Fruit fly (Drosophila melanogaster) whole organism, embryonic: ENCODE results near the gene CG7342.

ENCODE experiments used
- Abd-B ChIP-seq: fragments of 200-800 bp; sonication (Bioruptor generic); optimal IDR thresholded peaks from 2 replicates; lab custom pipeline; 2018; ENCODE audit warnings: missing biosample characterization, mild to moderate bottlenecking, missing genetic modification characterization, moderate library complexity
- CG11456 ChIP-seq: fragments of 200-800 bp; sonication (Bioruptor generic); IDR thresholded peaks from 3 replicates; pipeline ENCODE4 v1.3.6; 2022; ENCODE audit warnings: missing biosample characterization, missing genetic modification characterization
- CG12299 ChIP-seq: fragments of 200-800 bp; sonication (Bioruptor generic); optimal IDR thresholded peaks from 2 replicates; lab custom pipeline; 2018; ENCODE audit warnings: missing biosample characterization, mild to moderate bottlenecking, missing genetic modification characterization
- CG1233 ChIP-seq: fragments of 200-800 bp; sonication (Bioruptor generic); optimal IDR thresholded peaks from 4 replicates; lab custom pipeline; 2018; ENCODE audit warnings: missing biosample characterization, mild to moderate bottlenecking, missing genetic modification characterization
- CG1529 ChIP-seq: fragments of 200-800 bp; sonication (Bioruptor generic); optimal IDR thresholded peaks from 3 replicates; lab custom pipeline; 2018; ENCODE audit warnings: missing biosample characterization, missing genetic modification characterization
- CG15696 ChIP-seq: fragments of 200-800 bp; sonication (Bioruptor generic); optimal IDR thresholded peaks from 2 replicates; lab custom pipeline; 2019; ENCODE audit warnings: missing biosample characterization, mild to moderate bottlenecking, missing genetic modification characterization, moderate library complexity
- CG32772 ChIP-seq: fragments of 200-800 bp; sonication (Bioruptor generic); IDR thresholded peaks from 2 replicates; pipeline ENCODE4 v1.3.6; 2022; ENCODE audit warnings: missing biosample characterization, missing genetic modification characterization
- CG34224 ChIP-seq: fragments of 200-800 bp; sonication (Bioruptor generic); IDR thresholded peaks from 3 replicates; pipeline ENCODE4 v1.3.6; 2022; ENCODE audit warnings: missing biosample characterization, missing genetic modification characterization; ENCODE audit not compliant: partially characterized antibody
- CG4360 ChIP-seq: fragments of 200-800 bp; sonication (Bioruptor generic); IDR thresholded peaks from 2 replicates; pipeline ENCODE4 v1.3.6; 2022; ENCODE audit warnings: missing biosample characterization, missing genetic modification characterization
- CG4854 ChIP-seq: fragments of 200-800 bp; sonication (Bioruptor generic); optimal IDR thresholded peaks from 2 replicates; lab custom pipeline; 2016; ENCODE audit warnings: missing biosample characterization, missing genetic modification characterization, inconsistent platforms
- CG5180 ChIP-seq: fragments of 200-800 bp; sonication (Bioruptor generic); optimal IDR thresholded peaks from 3 replicates; lab custom pipeline; 2017; ENCODE audit warnings: missing biosample characterization, missing genetic modification characterization, mild to moderate bottlenecking, moderate library complexity, missing genetic modification reagents
- CG6854 ChIP-seq: fragments of 200-800 bp; sonication (Bioruptor generic); optimal IDR thresholded peaks from 3 replicates; lab custom pipeline; 2017; ENCODE audit warnings: missing biosample characterization, mild to moderate bottlenecking, missing genetic modification characterization
- CG7839 ChIP-seq: fragments of 200-800 bp; sonication (Bioruptor generic); optimal IDR thresholded peaks from 3 replicates; lab custom pipeline; 2018; ENCODE audit warnings: missing biosample characterization, mild to moderate bottlenecking, missing genetic modification characterization, moderate library complexity
- CG7928 ChIP-seq: fragments of 200-800 bp; sonication (Bioruptor generic); optimal IDR thresholded peaks from 2 replicates; lab custom pipeline; 2017; ENCODE audit warnings: missing biosample characterization, mild to moderate bottlenecking, missing genetic modification characterization
- CG9876 ChIP-seq: fragments of 200-800 bp; sonication (Bioruptor generic); optimal IDR thresholded peaks from 2 replicates; lab custom pipeline; 2016; ENCODE audit warnings: missing biosample characterization, missing genetic modification characterization
- Dip2 ChIP-seq: fragments of 200-800 bp; sonication (Bioruptor generic); IDR thresholded peaks from 2 replicates; pipeline ENCODE4 v1.3.6; 2022; ENCODE audit warnings: missing biosample characterization, missing genetic modification characterization
- Doc2 ChIP-seq: fragments of 200-800 bp; sonication (Bioruptor generic); IDR thresholded peaks from 2 replicates; pipeline ENCODE4 v1.3.6; 2022; ENCODE audit warnings: missing biosample characterization, missing genetic modification characterization
- Elba2 ChIP-seq: fragments of 200-800 bp; sonication (Bioruptor generic); optimal IDR thresholded peaks from 3 replicates; lab custom pipeline; 2016; ENCODE audit warnings: missing biosample characterization, missing genetic modification characterization
- HLH3B ChIP-seq: fragments of 200-800 bp; sonication (Bioruptor generic); IDR thresholded peaks from 2 replicates; pipeline ENCODE4 v1.3.6; 2022; ENCODE audit warnings: missing biosample characterization, missing genetic modification characterization
- Hr3 ChIP-seq: fragments of 200-800 bp; sonication (Bioruptor generic); optimal IDR thresholded peaks from 3 replicates; lab custom pipeline; 2016; ENCODE audit warnings: missing biosample characterization, missing genetic modification characterization
- Lim3 ChIP-seq: fragments of 200-800 bp; sonication (Bioruptor generic); IDR thresholded peaks from 2 replicates; pipeline ENCODE4 v1.3.6; 2022; ENCODE audit warnings: missing biosample characterization, missing genetic modification characterization
- Mrtf ChIP-seq: fragments of 200-800 bp; sonication (Bioruptor generic); IDR thresholded peaks from 3 replicates; pipeline ENCODE4 v1.3.6; 2022; ENCODE audit warnings: missing biosample characterization, missing genetic modification characterization
- Ptx1 ChIP-seq: fragments of 200-800 bp; sonication (Bioruptor generic); IDR thresholded peaks from 2 replicates; pipeline ENCODE4 v1.3.6; 2022; ENCODE audit warnings: missing biosample characterization, missing genetic modification characterization
- ato ChIP-seq: fragments of 200-800 bp; sonication (Bioruptor generic); IDR thresholded peaks from 2 replicates; pipeline ENCODE4 v1.3.6; 2022; ENCODE audit warnings: missing biosample characterization, missing genetic modification characterization; ENCODE audit not compliant: partially characterized antibody
- caup ChIP-seq: fragments of 200-800 bp; sonication (Bioruptor generic); optimal IDR thresholded peaks from 3 replicates; lab custom pipeline; 2017; ENCODE audit warnings: missing biosample characterization, mild to moderate bottlenecking, missing genetic modification characterization, moderate library complexity; ENCODE audit not compliant: severe bottlenecking
- croc ChIP-seq: fragments of 200-800 bp; sonication (Bioruptor generic); conservative IDR thresholded peaks from 3 replicates; pipeline ENCODE4 v1.3.6; 2022; ENCODE audit warnings: missing biosample characterization, missing genetic modification characterization
- crp ChIP-seq, 2 experiments: fragments of 200-800 bp; sonication (Bioruptor generic); optimal IDR thresholded peaks; 2 replicates in 1 of 2; 3 replicates in 1 of 2; lab custom pipeline; 2017; ENCODE audit warnings: missing biosample characterization in 2 of 2, missing genetic modification characterization in 2 of 2, mild to moderate bottlenecking in 1 of 2, moderate library complexity in 1 of 2
- cwo ChIP-seq: fragments of 200-800 bp; sonication (Bioruptor generic); optimal IDR thresholded peaks from 3 replicates; lab custom pipeline; 2017; ENCODE audit warnings: missing biosample characterization, missing genetic modification characterization, mild to moderate bottlenecking, moderate library complexity, missing genetic modification reagents
- dati ChIP-seq: fragments of 200-800 bp; sonication (Bioruptor generic); IDR thresholded peaks from 2 replicates; pipeline ENCODE4 v1.3.6; 2022; ENCODE audit warnings: missing biosample characterization, missing genetic modification characterization
- eyg ChIP-seq: fragments of 200-800 bp; sonication (Bioruptor generic); optimal IDR thresholded peaks from 3 replicates; lab custom pipeline; 2016; ENCODE audit warnings: missing biosample characterization, missing genetic modification characterization
- fd96Cb ChIP-seq: fragments of 200-800 bp; sonication (Bioruptor generic); optimal IDR thresholded peaks from 2 replicates; lab custom pipeline; 2018; ENCODE audit warnings: missing biosample characterization, mild to moderate bottlenecking, missing genetic modification characterization, moderate library complexity
- grau ChIP-seq: fragments of 200-800 bp; optimal IDR thresholded peaks from 3 replicates; lab custom pipeline; 2019; ENCODE audit warnings: missing biosample characterization, mild to moderate bottlenecking, missing genetic modification characterization, moderate library complexity
- insv ChIP-seq, 2 experiments: fragments of 200-800 bp; sonication (Bioruptor generic); optimal IDR thresholded peaks; 3 replicates each; lab custom pipeline; 2016 to 2018; ENCODE audit warnings: missing biosample characterization in 2 of 2, missing genetic modification characterization in 2 of 2
- nau ChIP-seq: fragments of 200-800 bp; sonication (Bioruptor generic); optimal IDR thresholded peaks from 3 replicates; lab custom pipeline; 2017; ENCODE audit warnings: missing biosample characterization, mild to moderate bottlenecking, missing genetic modification characterization, missing genetic modification reagents
- nom ChIP-seq: fragments of 200-800 bp; sonication (Bioruptor generic); optimal IDR thresholded peaks from 2 replicates; lab custom pipeline; 2017; ENCODE audit warnings: missing biosample characterization, missing genetic modification characterization, mild to moderate bottlenecking, moderate library complexity, missing genetic modification reagents
- pan ChIP-seq, 4 experiments: fragments of >200 bp in 3 of 4; fragments of 200-800 bp in 1 of 4; sonication (Bioruptor generic) in 1 of 4; optimal IDR thresholded peaks in 3 of 4; IDR thresholded peaks in 1 of 4; 2 replicates each; pipeline versions ENCODE4 v1.3.6 to Lab custom; 2017 to 2022; ENCODE audit warnings: missing biosample characterization in 2 of 4, missing genetic modification characterization in 2 of 4, mixed read lengths in 1 of 4
- schlank ChIP-seq: fragments of 200-800 bp; sonication (Bioruptor generic); optimal IDR thresholded peaks from 2 replicates; lab custom pipeline; 2018; ENCODE audit warnings: missing biosample characterization, mild to moderate bottlenecking, missing genetic modification characterization
- shn ChIP-seq: fragments of 200-800 bp; sonication (Bioruptor generic); optimal IDR thresholded peaks from 3 replicates; lab custom pipeline; 2016; ENCODE audit warnings: missing biosample characterization, missing genetic modification characterization
- sob ChIP-seq: fragments of 200-800 bp; sonication (Bioruptor generic); IDR thresholded peaks from 2 replicates; pipeline ENCODE4 v1.3.6; 2022; ENCODE audit warnings: missing biosample characterization, missing genetic modification characterization
- sug ChIP-seq: fragments of 200-800 bp; optimal IDR thresholded peaks from 2 replicates; lab custom pipeline; 2019; ENCODE audit warnings: missing biosample characterization, mild to moderate bottlenecking, missing genetic modification characterization, moderate library complexity
- tll ChIP-seq, 2 experiments: fragments of 200-800 bp in 1 of 2; fragments of >200 bp in 1 of 2; sonication (Bioruptor generic) in 1 of 2; optimal IDR thresholded peaks; 2 replicates each; lab custom pipeline; 2017 to 2019; ENCODE audit warnings: missing biosample characterization in 2 of 2, missing genetic modification characterization in 2 of 2, mild to moderate bottlenecking in 1 of 2, moderate library complexity in 1 of 2

The CG7342 gene

dm6 chr3R:19627792-19628522 lies 24.8 kb downstream of the CG7342 start (continued):
- TF ChIP-seq CG32772 (no peak), Elba2 (GFP tag; lab: Kevin White, UChicago) (no peak), CG15696 (tag; lab: Kevin White, UChicago) (peak; percentile 31), ato (GFP tag; lab: Robert Waterston, UW) (no peak), CG4360 (no peak), CG6854 (GFP tag; lab: Kevin White, UChicago) (no peak), Hr3 (GFP tag; lab: Kevin White, UChicago) (peak; percentile 2), eyg (GFP tag; lab: Kevin White, UChicago) (no peak), Ptx1 (GFP tag; lab: Robert Waterston, UW) (no peak), sug (tag; lab: Kevin White, UChicago) (no peak), CG34224 (GFP tag; lab: Robert Waterston, UW) (no peak), Dip2 (GFP tag; lab: Robert Waterston, UW) (no peak), shn (GFP tag; lab: Kevin White, UChicago) (no peak), nom (GFP tag; lab: Kevin White, UChicago) (no peak), CG5180 (GFP tag; lab: Kevin White, UChicago) (peak; percentile 32), fd96Cb (tag; lab: Kevin White, UChicago) (peak; percentile 67), CG12299 (tag; lab: Kevin White, UChicago) (no peak), grau (tag; lab: Kevin White, UChicago) (peak; percentile 32), CG11456 (GFP tag; lab: Robert Waterston, UW) (0 out of 3 replicates have a peak, but pooled peaks have one; percentile 39), croc (GFP tag; lab: Robert Waterston, UW) (no peak), CG7839 (tag; lab: Kevin White, UChicago) (peak; percentile 76), caup (GFP tag; lab: Kevin White, UChicago) (peak; percentile 67), CG7928 (GFP tag; lab: Kevin White, UChicago) (no peak), Mrtf (no peak), Abd-B (GFP tag; lab: Kevin White, UChicago) (peak; percentile 50), HLH3B (GFP tag; lab: Robert Waterston, UW) (no peak), Doc2 (GFP tag; lab: Robert Waterston, UW) (no peak), pan (optimal IDR thresholded peaks at IDR 0.05; lab: Kevin White, UChicago) (peak in 1 of 2 experiments; percentile 60), pan (GFP tag; optimal IDR thresholded peaks at IDR 0.05 in 1 of 2, IDR thresholded peaks at IDR 0.05 in 1 of 2) (peak in 1 of 2 experiments; percentile 29), CG1529 (GFP tag; lab: Kevin White, UChicago) (no peak), dati (GFP tag; lab: Robert Waterston, UW) (no peak), Lim3 (GFP tag; lab: Robert Waterston, UW) (no peak), crp (GFP tag; optimal IDR thresholded peaks at IDR 0.05; lab: Kevin White, UChicago) (no peak), CG1233 (GFP tag; lab: Kevin White, UChicago) (peak; percentile 35), schlank (tag; lab: Kevin White, UChicago) (no peak), nau (peak; percentile 37), CG4854 (no peak), CG9876 (GFP tag; lab: Kevin White, UChicago) (no peak), cwo (GFP tag; lab: Kevin White, UChicago) (peak; percentile 67), tll (GFP tag; optimal IDR thresholded peaks at IDR 0.05; lab: Kevin White, UChicago) (peak in 1 of 2 experiments; percentile 53), sob (peak; percentile 35; the same call in 1 of the 2 replicates), insv (GFP tag; optimal IDR thresholded peaks at IDR 0.05; lab: Kevin White, UChicago) (no peak)
- TF ChIP-seq, all 482 proteins: peak for 126
